Worm (Caenorhabditis elegans) whole organism, L4/young adult: Measurements from ENCODE around the gene cyp-44A1.
"Not testable (repeated sequence)": the region's sequence is repeated elsewhere in the genome, so short reads cannot be mapped to it uniquely, and the experiment has no call there.

Experiments used
- W03F9.2 ChIP-seq: fragments of 150-350 bp; optimal IDR thresholded peaks from 2 replicates; lab custom pipeline; 2014; ENCODE audit warnings: missing biosample characterization, missing genetic modification characterization
- him-1 ChIP-seq: sonication (generic microtip); optimal IDR thresholded peaks from 2 replicates; lab custom pipeline; 2016; ENCODE audit warnings: missing genotype, missing genetic modification reagents, missing genetic modification characterization, missing compliant biosample characterization

ce11 chrII:5534939-5535338 lies 31.1 kb downstream of the cyp-44A1 start, which contains the start of gene hlh-25:
- TF ChIP-seq W03F9.2, him-1 (tag; lab: Kevin White, UChicago): not testable (repeated sequence)
